Worm (Caenorhabditis elegans) whole organism, young adult: ENCODE measurements around the gene daf-5.

ENCODE experiments used
- B0035.1 ChIP-seq: sonication (generic microtip); optimal IDR thresholded peaks from 2 replicates; lab custom pipeline; 2016; ENCODE audit warnings: missing genetic modification characterization, mild to moderate bottlenecking, missing compliant biosample characterization, missing genotype, missing genetic modification reagents
- C17E4.6 ChIP-seq: fragments of 200-800 bp; sonication (Bioruptor generic); IDR thresholded peaks from 2 replicates; pipeline ENCODE4 v1.3.6; 2022; ENCODE audit warnings: missing genetic modification reagents, missing genetic modification characterization, missing compliant biosample characterization
- Y53F4B.3 ChIP-seq: fragments of 200-800 bp; sonication (Bioruptor generic); IDR thresholded peaks from 2 replicates; pipeline ENCODE4 v1.3.6; 2022; ENCODE audit warnings: missing genetic modification reagents, missing genetic modification characterization, missing compliant biosample characterization
- Y95B8A.8 ChIP-seq: fragments of 200-800 bp; sonication (Bioruptor generic); IDR thresholded peaks from 2 replicates; pipeline ENCODE4 v1.3.6; 2022; ENCODE audit warnings: missing genetic modification reagents, missing genetic modification characterization, missing compliant biosample characterization
- ama-1 ChIP-seq, 3 experiments: fragments of 150-350 bp in 1 of 3; sonication (generic microtip) in 2 of 3; optimal IDR thresholded peaks; 2 replicates each; lab custom pipeline; 2014 to 2018; ENCODE audit warnings: missing biosample characterization in 2 of 3, missing genetic modification characterization in 2 of 3, missing genetic modification reagents in 2 of 3
- bed-2 ChIP-seq: fragments of 200-800 bp; sonication (Bioruptor generic); IDR thresholded peaks from 2 replicates; pipeline ENCODE4 v1.3.6; 2022; ENCODE audit warnings: missing genetic modification reagents, missing genetic modification characterization, missing compliant biosample characterization
- cebp-2 ChIP-seq: fragments of 200-800 bp; sonication (Bioruptor generic); IDR thresholded peaks from 2 replicates; pipeline ENCODE4 v1.3.6; 2022; ENCODE audit warnings: missing genetic modification characterization, missing compliant biosample characterization
- ceh-91 ChIP-seq: fragments of 200-800 bp; sonication (Bioruptor generic); IDR thresholded peaks from 2 replicates; pipeline ENCODE4 v1.3.6; 2022; ENCODE audit warnings: missing genetic modification reagents, missing genetic modification characterization, missing compliant biosample characterization
- dox-1 ChIP-seq: fragments of 200-800 bp; sonication (Bioruptor generic); IDR thresholded peaks from 2 replicates; pipeline ENCODE4 v1.3.6; 2022; ENCODE audit warnings: missing genetic modification reagents, missing genetic modification characterization, missing compliant biosample characterization
- lag-1 ChIP-seq: fragments of 200-800 bp; sonication (Bioruptor generic); IDR thresholded peaks from 2 replicates; pipeline ENCODE4 v1.3.6; 2022; ENCODE audit warnings: missing genetic modification reagents, missing genetic modification characterization, missing compliant biosample characterization
- let-526 ChIP-seq: fragments of 200-800 bp; sonication (Bioruptor generic); IDR thresholded peaks from 2 replicates; pipeline ENCODE4 v1.3.6; 2022; ENCODE audit warnings: missing genetic modification reagents, missing genetic modification characterization, missing compliant biosample characterization
- lin-54 ChIP-seq: fragments of 200-800 bp; sonication (Bioruptor generic); optimal IDR thresholded peaks from 2 replicates; lab custom pipeline; 2018; ENCODE audit warnings: mild to moderate bottlenecking, missing genetic modification characterization, missing compliant biosample characterization
- mcd-1 ChIP-seq: fragments of 200-800 bp; sonication (Bioruptor generic); IDR thresholded peaks from 2 replicates; pipeline ENCODE4 v1.3.6; 2022; ENCODE audit warnings: missing genetic modification reagents, missing genetic modification characterization, missing compliant biosample characterization
- nhr-120 ChIP-seq: fragments of 200-800 bp; sonication (Bioruptor generic); IDR thresholded peaks from 2 replicates; pipeline ENCODE4 v1.3.6; 2022; ENCODE audit warnings: missing genetic modification characterization, missing compliant biosample characterization
- repo-1 ChIP-seq: sonication (generic microtip); optimal IDR thresholded peaks from 2 replicates; lab custom pipeline; 2017; ENCODE audit warnings: mild to moderate bottlenecking, missing genetic modification characterization, missing compliant biosample characterization
- snpc-1.1 ChIP-seq: sonication (generic microtip); optimal IDR thresholded peaks from 2 replicates; lab custom pipeline; 2017; ENCODE audit warnings: missing genetic modification characterization, mild to moderate bottlenecking, missing compliant biosample characterization, antibody characterized with exemption, moderate library complexity, missing genotype, missing genetic modification reagents; ENCODE audit not compliant: insufficient read depth
- snpc-1.3 ChIP-seq: sonication (generic microtip); optimal IDR thresholded peaks from 2 replicates; lab custom pipeline; 2017; ENCODE audit warnings: missing genetic modification characterization, mild to moderate bottlenecking, missing compliant biosample characterization, antibody characterized with exemption, moderate library complexity, missing genotype, missing genetic modification reagents; ENCODE audit not compliant: insufficient read depth
- somi-1 ChIP-seq: fragments of 200-800 bp; sonication (Bioruptor generic); optimal IDR thresholded peaks from 2 replicates; lab custom pipeline; 2018; ENCODE audit warnings: mild to moderate bottlenecking, missing genetic modification characterization, missing compliant biosample characterization
- ztf-22 ChIP-seq: fragments of 200-800 bp; sonication (Bioruptor generic); optimal IDR thresholded peaks from 2 replicates; lab custom pipeline; 2018; ENCODE audit warnings: mild to moderate bottlenecking, missing genetic modification characterization, moderate library complexity, missing compliant biosample characterization

daf-5 gene

ce11 chrII:13984551-13984950 lies 67.6 kb downstream of the daf-5 start, which contains the start of gene sre-47:
TSS of gene sre-47 (minus strand) at chrII:13984651.
- TF ChIP-seq repo-1 (tag; lab: Kevin White, UChicago), result no peak
- no peak for TF ChIP-seq snpc-1.3 (tag; lab: Kevin White, UChicago)
- TF ChIP-seq ceh-91 (GFP tag; lab: Robert Waterston, UW), result no peak
- no peak for TF ChIP-seq cebp-2 (GFP tag; lab: Robert Waterston, UW)
- no peak for TF ChIP-seq nhr-120 (GFP tag; lab: Robert Waterston, UW)
- no peak for TF ChIP-seq dox-1
- no peak for TF ChIP-seq lin-54 (GFP tag; lab: Kevin White, UChicago)
- no peak for TF ChIP-seq C17E4.6 (GFP tag; lab: Robert Waterston, UW)
- no peak for TF ChIP-seq Y53F4B.3 (GFP tag; lab: Robert Waterston, UW)
- TF ChIP-seq let-526 (GFP tag; lab: Robert Waterston, UW), result no peak
- TF ChIP-seq ama-1 (optimal IDR thresholded peaks at IDR 0.05; lab: Kevin White, UChicago), result no peak
- TF ChIP-seq ama-1 (GFP tag; optimal IDR thresholded peaks at IDR 0.05; lab: Kevin White, UChicago), result no peak
- TF ChIP-seq bed-2 (GFP tag; lab: Robert Waterston, UW), result no peak
- TF ChIP-seq somi-1, result no peak
- no peak for TF ChIP-seq lag-1 (GFP tag; lab: Robert Waterston, UW)
- TF ChIP-seq Y95B8A.8 (GFP tag; lab: Robert Waterston, UW), result no peak
- no peak for TF ChIP-seq ztf-22 (GFP tag; lab: Kevin White, UChicago)
- no peak for TF ChIP-seq mcd-1 (GFP tag; lab: Robert Waterston, UW)
- no peak for TF ChIP-seq snpc-1.1 (tag; lab: Kevin White, UChicago)
- TF ChIP-seq B0035.1, result no peak
